Worm (Caenorhabditis elegans) whole organism, late embryonic: ENCODE results near the gene tasp-1.

ENCODE experiments used
- ceh-18 ChIP-seq: sonication (generic microtip); optimal IDR thresholded peaks from 2 replicates; lab custom pipeline; 2016; ENCODE audit warnings: missing genetic modification characterization, missing compliant biosample characterization
- fkh-10 ChIP-seq: fragments of 150-350 bp; optimal IDR thresholded peaks from 2 replicates; lab custom pipeline; 2014; ENCODE audit warnings: missing biosample characterization, missing genetic modification reagents, missing genetic modification characterization
- hlh-15 ChIP-seq: sonication (generic microtip); optimal IDR thresholded peaks from 2 replicates; lab custom pipeline; 2016; ENCODE audit warnings: missing genetic modification characterization, missing compliant biosample characterization

DNA sequence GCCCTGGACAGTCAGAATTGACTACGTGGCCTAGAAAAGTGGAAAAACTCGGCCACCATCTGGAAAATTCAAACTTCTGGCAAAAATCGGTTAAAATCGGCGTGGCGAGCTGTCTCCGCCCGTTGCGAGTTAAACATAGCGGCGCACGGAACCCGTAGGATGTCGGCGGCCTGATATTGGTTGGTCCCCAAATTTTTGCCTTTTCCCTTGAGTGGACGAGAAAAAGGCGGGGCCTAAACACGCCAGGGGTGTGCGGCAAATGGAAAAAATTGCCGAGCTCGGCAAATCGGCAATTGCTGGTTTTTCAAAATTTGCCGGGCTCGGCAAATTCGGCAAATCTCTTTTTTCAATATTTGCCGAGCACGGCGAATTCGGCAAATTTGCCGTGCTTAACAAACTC is 25.8 kb upstream of the tasp-1 start:
- TF ChIP-seq fkh-10 (GFP tag; lab: Kevin White, UChicago) (no peak), hlh-15 (tag; lab: Kevin White, UChicago) (no peak), ceh-18 (tag; lab: Kevin White, UChicago) (no peak)
